Worm (Caenorhabditis elegans) whole organism, mixed stage, embryonic: ENCODE measurements around the gene R07E5.5.

Source experiments
- M03D4.4 ChIP-seq: sonication (generic microtip); optimal IDR thresholded peaks from 2 replicates; lab custom pipeline; 2017; ENCODE audit warnings: mild to moderate bottlenecking, missing genetic modification characterization, missing compliant biosample characterization
- bed-3 ChIP-seq: fragments of 200-800 bp; sonication (Bioruptor generic); optimal IDR thresholded peaks from 3 replicates; lab custom pipeline; 2018; ENCODE audit warnings: mild to moderate bottlenecking, missing genetic modification characterization, moderate library complexity, missing compliant biosample characterization
- ceh-43 ChIP-seq: fragments of 200-800 bp; sonication (Bioruptor generic); optimal IDR thresholded peaks from 2 replicates; lab custom pipeline; 2018; ENCODE audit warnings: mild to moderate bottlenecking, missing genetic modification characterization, moderate library complexity, missing compliant biosample characterization
- ceh-83 ChIP-seq: fragments of 200-800 bp; sonication (Bioruptor generic); optimal IDR thresholded peaks from 2 replicates; lab custom pipeline; 2018; ENCODE audit warnings: mild to moderate bottlenecking, missing genetic modification characterization, missing compliant biosample characterization
- ces-1 ChIP-seq: fragments of 150-350 bp; optimal IDR thresholded peaks from 2 replicates; lab custom pipeline; 2014; ENCODE audit warnings: missing biosample characterization, missing genetic modification reagents, missing genetic modification characterization
- cnd-1 ChIP-seq: fragments of 200-800 bp; sonication (Bioruptor generic); optimal IDR thresholded peaks from 2 replicates; lab custom pipeline; 2018; ENCODE audit warnings: mild to moderate bottlenecking, missing genetic modification characterization, missing compliant biosample characterization
- drap-1 ChIP-seq: fragments of 200-800 bp; sonication (Bioruptor generic); optimal IDR thresholded peaks from 3 replicates; lab custom pipeline; 2018; ENCODE audit warnings: mild to moderate bottlenecking, missing genetic modification characterization, missing compliant biosample characterization
- elt-1 ChIP-seq: sonication (generic microtip); optimal IDR thresholded peaks from 2 replicates; lab custom pipeline; 2017; ENCODE audit warnings: missing genetic modification characterization, mild to moderate bottlenecking, missing compliant biosample characterization, antibody characterized with exemption, moderate library complexity, borderline replicate concordance; ENCODE audit not compliant: insufficient read depth
- elt-3 ChIP-seq: fragments of 150-350 bp; optimal IDR thresholded peaks from 2 replicates; lab custom pipeline; 2014; ENCODE audit warnings: missing biosample characterization, missing genetic modification characterization
- flh-1 ChIP-seq: fragments of 200-800 bp; sonication (Bioruptor generic); optimal IDR thresholded peaks from 2 replicates; lab custom pipeline; 2018; ENCODE audit warnings: mild to moderate bottlenecking, missing genetic modification characterization, moderate library complexity, missing compliant biosample characterization
- ham-2 ChIP-seq: fragments of 200-800 bp; sonication (Bioruptor generic); optimal IDR thresholded peaks from 2 replicates; lab custom pipeline; 2018; ENCODE audit warnings: mild to moderate bottlenecking, missing genetic modification characterization, missing compliant biosample characterization
- hlh-1 ChIP-seq: fragments of 150-350 bp; optimal IDR thresholded peaks from 2 replicates; lab custom pipeline; 2014; ENCODE audit warnings: missing biosample characterization, missing genetic modification reagents, missing genetic modification characterization
- lin-13 ChIP-seq: fragments of 150-350 bp; optimal IDR thresholded peaks from 2 replicates; lab custom pipeline; 2014; ENCODE audit warnings: missing biosample characterization, missing genetic modification characterization
- lin-32 ChIP-seq: fragments of 200-800 bp; sonication (Bioruptor generic); optimal IDR thresholded peaks from 2 replicates; lab custom pipeline; 2018; ENCODE audit warnings: mild to moderate bottlenecking, missing genetic modification characterization, missing compliant biosample characterization
- lsy-2 ChIP-seq: fragments of 150-350 bp; optimal IDR thresholded peaks from 2 replicates; lab custom pipeline; 2014; ENCODE audit warnings: missing biosample characterization, missing genetic modification characterization
- mab-5 ChIP-seq: fragments of 150-350 bp; optimal IDR thresholded peaks from 2 replicates; lab custom pipeline; 2014; ENCODE audit warnings: missing biosample characterization, missing genetic modification characterization
- mep-1 ChIP-seq: fragments of 150-350 bp; optimal IDR thresholded peaks from 2 replicates; lab custom pipeline; 2017; ENCODE audit warnings: missing biosample characterization, missing genetic modification reagents, missing genetic modification characterization, inconsistent platforms
- mls-2 ChIP-seq: sonication (generic microtip); optimal IDR thresholded peaks from 2 replicates; lab custom pipeline; 2016; ENCODE audit warnings: mild to moderate bottlenecking, missing genetic modification characterization, moderate library complexity, missing compliant biosample characterization
- nhr-2 ChIP-seq: fragments of 150-350 bp; optimal IDR thresholded peaks from 2 replicates; lab custom pipeline; 2014; ENCODE audit warnings: missing biosample characterization, missing genetic modification characterization
- nhr-28 ChIP-seq: fragments of 150-350 bp; optimal IDR thresholded peaks from 2 replicates; lab custom pipeline; 2014; ENCODE audit warnings: missing biosample characterization, missing genetic modification characterization
- pha-4 ChIP-seq: fragments of 150-350 bp; optimal IDR thresholded peaks from 2 replicates; lab custom pipeline; 2018; ENCODE audit warnings: missing biosample characterization, missing genetic modification reagents, missing genetic modification characterization
- sem-2 ChIP-seq: fragments of 200-800 bp; sonication (Bioruptor generic); optimal IDR thresholded peaks from 2 replicates; lab custom pipeline; 2018; ENCODE audit warnings: mild to moderate bottlenecking, missing genetic modification characterization, missing compliant biosample characterization
- snpc-4 ChIP-seq: fragments of 150-350 bp; optimal IDR thresholded peaks from 2 replicates; lab custom pipeline; 2014; ENCODE audit warnings: missing biosample characterization, missing genetic modification characterization
- sptf-1 ChIP-seq: sonication (generic microtip); optimal IDR thresholded peaks from 2 replicates; lab custom pipeline; 2017; ENCODE audit warnings: mild to moderate bottlenecking, missing genetic modification characterization, moderate library complexity, missing compliant biosample characterization
- tbx-8 ChIP-seq: fragments of 200-800 bp; sonication (Bioruptor generic); optimal IDR thresholded peaks from 2 replicates; lab custom pipeline; 2018; ENCODE audit warnings: mild to moderate bottlenecking, missing genetic modification characterization, moderate library complexity, missing compliant biosample characterization
- unc-120 ChIP-seq: sonication (generic microtip); optimal IDR thresholded peaks from 2 replicates; lab custom pipeline; 2017; ENCODE audit warnings: missing genetic modification characterization, missing compliant biosample characterization; ENCODE audit not compliant: poor library complexity, severe bottlenecking
- unc-39 ChIP-seq: fragments of 150-350 bp; optimal IDR thresholded peaks from 2 replicates; lab custom pipeline; 2014; ENCODE audit warnings: missing biosample characterization, missing genetic modification characterization
- unc-62 ChIP-seq: fragments of 150-350 bp; optimal IDR thresholded peaks from 2 replicates; lab custom pipeline; 2014; ENCODE audit warnings: missing biosample characterization, missing genetic modification reagents, missing genetic modification characterization
- zip-8 ChIP-seq: fragments of 150-350 bp; optimal IDR thresholded peaks from 2 replicates; lab custom pipeline; 2014; ENCODE audit warnings: missing biosample characterization, missing genetic modification characterization
- ztf-11 ChIP-seq: fragments of 150-350 bp; optimal IDR thresholded peaks from 2 replicates; lab custom pipeline; 2014; ENCODE audit warnings: missing biosample characterization, missing genetic modification characterization

Gene R07E5.5

DNA sequence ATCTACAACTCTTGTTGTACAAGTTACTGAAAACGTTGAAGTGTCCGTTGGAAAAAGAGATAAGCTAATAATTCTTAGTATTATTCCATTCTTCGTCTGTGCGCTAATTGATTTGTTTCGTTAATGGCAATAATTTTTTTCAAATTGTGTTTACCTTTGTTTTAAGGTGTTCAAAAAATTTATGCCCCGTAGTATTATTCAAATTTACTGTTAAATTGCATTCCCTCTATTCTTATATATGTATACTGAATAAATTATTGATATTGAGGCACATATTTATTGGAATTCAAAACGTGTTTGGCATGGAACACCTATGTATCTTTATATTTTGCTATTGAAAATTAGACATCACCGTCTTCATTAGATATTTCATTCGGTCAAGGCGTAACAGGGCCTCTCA, 22.4 kb upstream of the R07E5.5 start, which contains the start of gene pals-26:
TSS of gene pals-26 (plus strand) at position 301 of the 400 bp plus-strand sequence.
- no peak for TF ChIP-seq lin-13 (tag; lab: Kevin White, UChicago)
- no peak for TF ChIP-seq elt-3
- TF ChIP-seq ces-1 (GFP tag; lab: Kevin White, UChicago) = no peak
- TF ChIP-seq drap-1 (GFP tag; lab: Kevin White, UChicago) = no peak
- TF ChIP-seq pha-4 (tag; lab: Kevin White, UChicago) = no peak

DNA sequence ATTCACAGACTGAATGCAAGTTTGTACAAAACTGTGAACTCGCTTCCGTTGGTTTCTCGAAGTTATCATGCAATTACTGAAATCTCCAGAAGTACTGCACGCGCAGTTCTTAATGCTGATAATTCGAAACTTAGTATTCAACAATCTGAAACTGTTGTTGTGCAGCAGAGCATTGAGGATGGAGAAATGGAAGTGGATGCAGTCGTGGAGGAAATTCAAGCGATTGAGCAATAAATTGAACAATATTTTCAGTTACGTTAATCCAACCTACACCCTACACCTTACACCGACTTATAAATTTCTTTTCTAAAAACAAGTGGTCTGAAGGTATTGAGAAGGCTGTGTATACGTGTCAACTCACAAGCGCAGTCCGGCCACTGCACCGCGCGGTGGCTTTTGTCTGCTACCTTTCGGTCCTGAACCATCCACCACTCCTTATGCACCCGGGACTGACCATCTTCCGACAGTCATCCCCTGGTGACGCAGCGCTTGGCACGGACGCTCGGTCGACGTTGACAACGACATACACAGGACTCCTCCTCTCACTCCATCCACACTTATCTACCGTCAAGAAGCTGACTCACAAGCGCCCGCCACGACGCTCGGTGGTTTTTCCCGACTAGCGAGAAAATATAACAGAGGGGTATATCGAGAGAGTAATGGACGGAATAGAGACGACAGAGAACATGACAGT, 18.5 kb upstream of the R07E5.5 start:
- TF ChIP-seq mls-2 (tag; lab: Kevin White, UChicago) (peak; percentile 87), pha-4 (tag; lab: Kevin White, UChicago) (peak; percentile 13), sem-2 (GFP tag; lab: Kevin White, UChicago) (peak; percentile 61), nhr-2 (peak; percentile 25), lin-13 (tag; lab: Kevin White, UChicago) (peak; percentile 10), M03D4.4 (peak; percentile 79), ham-2 (GFP tag; lab: Kevin White, UChicago) (peak; percentile 44), tbx-8 (GFP tag; lab: Kevin White, UChicago) (peak; percentile 33), drap-1 (GFP tag; lab: Kevin White, UChicago) (peak; percentile 65), lin-32 (GFP tag; lab: Kevin White, UChicago) (peak; percentile 10), ceh-43 (GFP tag; lab: Kevin White, UChicago) (peak; percentile 23), lsy-2 (tag; lab: Kevin White, UChicago) (peak; percentile 13), sptf-1 (peak; percentile 69), bed-3 (GFP tag; lab: Kevin White, UChicago) (peak; percentile 45), unc-120 (peak; percentile 56), cnd-1 (tag; lab: Kevin White, UChicago) (peak; percentile 66), ceh-83 (GFP tag; lab: Kevin White, UChicago) (peak; percentile 77), hlh-1 (tag; lab: Kevin White, UChicago) (peak; percentile 53), mep-1 (tag; lab: Kevin White, UChicago) (peak; percentile 33)

DNA sequence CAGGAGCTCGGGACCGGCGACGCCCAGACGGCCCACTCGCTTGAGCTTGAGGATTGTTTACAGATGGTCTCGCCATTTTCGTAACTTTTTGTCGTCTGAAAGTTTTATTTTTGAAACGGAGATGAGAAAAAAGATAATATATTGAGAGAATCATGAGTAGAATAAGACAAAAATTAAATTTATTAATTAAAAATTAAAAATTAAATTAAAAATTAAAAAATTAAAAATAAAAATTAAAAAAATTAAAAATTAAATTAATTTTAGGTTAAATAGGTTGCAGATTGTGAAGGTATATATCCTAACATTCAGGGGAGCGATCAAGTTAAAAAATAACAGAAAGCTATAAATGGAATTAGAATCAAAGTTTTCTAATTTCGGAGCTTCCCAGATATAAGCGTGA, 17.5 kb upstream of the R07E5.5 start, which contains the start of gene B0284.3:
TSS of gene B0284.3 (minus strand) at position 101 of the 400 bp plus-strand sequence.
- TF ChIP-seq M03D4.4 (no peak), ztf-11 (no peak), ceh-83 (GFP tag; lab: Kevin White, UChicago) (no peak), mls-2 (tag; lab: Kevin White, UChicago) (no peak), snpc-4 (no peak), cnd-1 (tag; lab: Kevin White, UChicago) (no peak), mab-5 (tag; lab: Kevin White, UChicago) (no peak), zip-8 (tag; lab: Kevin White, UChicago) (no peak), elt-3 (no peak), lin-13 (tag; lab: Kevin White, UChicago) (no peak), mep-1 (tag; lab: Kevin White, UChicago) (no peak), sptf-1 (no peak), nhr-28 (tag; lab: Kevin White, UChicago) (no peak), unc-39 (tag; lab: Kevin White, UChicago) (no peak), lsy-2 (tag; lab: Kevin White, UChicago) (no peak), unc-62 (GFP tag; lab: Kevin White, UChicago) (no peak), elt-1 (tag; lab: Kevin White, UChicago) (no peak)

DNA sequence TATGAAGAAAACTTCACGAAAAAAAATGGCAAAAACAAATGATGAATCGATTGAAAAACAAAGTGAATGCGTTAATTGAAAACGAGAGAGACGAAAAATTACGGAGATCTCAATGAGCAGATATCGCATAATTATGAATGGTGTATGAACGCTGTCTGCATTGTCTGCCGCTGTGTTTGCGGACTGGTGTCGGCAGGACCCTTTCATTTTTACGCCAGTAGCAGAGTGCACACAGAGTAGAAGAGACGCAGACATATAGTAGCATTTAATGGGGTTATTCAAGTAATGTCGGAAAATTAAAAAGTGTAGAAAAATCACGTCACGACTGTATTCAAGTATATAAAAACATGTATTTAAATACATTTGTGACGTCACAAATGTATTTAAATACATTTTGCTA, 16.4 kb upstream of the R07E5.5 start:
- TF ChIP-seq ceh-83 (GFP tag; lab: Kevin White, UChicago) (no peak), ces-1 (GFP tag; lab: Kevin White, UChicago) (peak; percentile 73), mep-1 (tag; lab: Kevin White, UChicago) (peak; percentile 38), mls-2 (tag; lab: Kevin White, UChicago) (peak; percentile 13), flh-1 (GFP tag; lab: Kevin White, UChicago) (no peak), lin-13 (tag; lab: Kevin White, UChicago) (peak; percentile 57), lsy-2 (tag; lab: Kevin White, UChicago) (peak; percentile 21)
